Fruit fly (Drosophila melanogaster) whole organism, prepupa: ENCODE results near the gene Dyrk2.

Experiments used
- Blimp-1 ChIP-seq: fragments of 200-800 bp; sonication (Bioruptor generic); optimal IDR thresholded peaks from 3 replicates; lab custom pipeline; 2017; ENCODE audit warnings: missing biosample characterization, missing genetic modification characterization, mild to moderate bottlenecking, moderate library complexity, missing genetic modification reagents
- CG10669 ChIP-seq: fragments of 200-800 bp; sonication (Bioruptor generic); optimal IDR thresholded peaks from 3 replicates; lab custom pipeline; 2018; ENCODE audit warnings: missing biosample characterization, mild to moderate bottlenecking, missing genetic modification characterization, moderate library complexity
- CG11762 ChIP-seq: fragments of 200-800 bp; sonication (Bioruptor generic); optimal IDR thresholded peaks from 3 replicates; lab custom pipeline; 2016; ENCODE audit warnings: missing biosample characterization, missing genetic modification characterization; ENCODE audit not compliant: insufficient read depth
- CG15336 ChIP-seq: fragments of 200-800 bp; sonication (Bioruptor generic); IDR thresholded peaks from 2 replicates; pipeline ENCODE4 v1.3.6; 2022; ENCODE audit warnings: missing biosample characterization, missing genetic modification characterization
- CG1621 ChIP-seq: fragments of 200-800 bp; sonication (Bioruptor generic); optimal IDR thresholded peaks from 3 replicates; lab custom pipeline; 2018; ENCODE audit warnings: missing biosample characterization, mild to moderate bottlenecking, missing genetic modification characterization
- CG3032 ChIP-seq: fragments of 200-800 bp; optimal IDR thresholded peaks from 2 replicates; lab custom pipeline; 2019; ENCODE audit warnings: missing biosample characterization, mild to moderate bottlenecking, missing genetic modification characterization, moderate library complexity
- CG31627 ChIP-seq: fragments of 200-800 bp; sonication (Bioruptor generic); optimal IDR thresholded peaks from 3 replicates; lab custom pipeline; 2016; ENCODE audit warnings: missing biosample characterization, missing genetic modification characterization
- CG32006 ChIP-seq: fragments of 200-800 bp; sonication (Bioruptor generic); optimal IDR thresholded peaks from 3 replicates; lab custom pipeline; 2017; ENCODE audit warnings: missing biosample characterization, mild to moderate bottlenecking, missing genetic modification characterization
- CG3919 ChIP-seq: fragments of 200-800 bp; sonication (Bioruptor generic); optimal IDR thresholded peaks from 3 replicates; lab custom pipeline; 2016; ENCODE audit warnings: missing biosample characterization, missing genetic modification characterization
- CG6163 ChIP-seq: fragments of 200-800 bp; sonication (Bioruptor generic); IDR thresholded peaks from 3 replicates; pipeline ENCODE4 v1.3.6; 2022; ENCODE audit warnings: missing biosample characterization, missing genetic modification characterization
- CG6276 ChIP-seq: fragments of 200-800 bp; sonication (Bioruptor generic); optimal IDR thresholded peaks from 2 replicates; lab custom pipeline; 2017; ENCODE audit warnings: missing biosample characterization, mild to moderate bottlenecking, missing genetic modification characterization
- CG6808 ChIP-seq: fragments of 200-800 bp; sonication (Bioruptor generic); optimal IDR thresholded peaks from 3 replicates; lab custom pipeline; 2017; ENCODE audit warnings: missing biosample characterization, missing genetic modification characterization, mild to moderate bottlenecking, moderate library complexity, missing genetic modification reagents
- CG6854 ChIP-seq: fragments of 200-800 bp; sonication (Bioruptor generic); optimal IDR thresholded peaks from 2 replicates; lab custom pipeline; 2017; ENCODE audit warnings: missing biosample characterization, mild to moderate bottlenecking, missing genetic modification characterization
- CG8632 ChIP-seq: fragments of 200-800 bp; sonication (Bioruptor generic); optimal IDR thresholded peaks from 3 replicates; lab custom pipeline; 2016; ENCODE audit warnings: missing biosample characterization, missing genetic modification characterization
- CG9139 ChIP-seq: fragments of 200-800 bp; sonication (Bioruptor generic); optimal IDR thresholded peaks from 3 replicates; lab custom pipeline; 2017; ENCODE audit warnings: missing biosample characterization, mild to moderate bottlenecking, missing genetic modification characterization
- Eip75B ChIP-seq: fragments of 200-800 bp; sonication (Bioruptor generic); optimal IDR thresholded peaks from 3 replicates; lab custom pipeline; 2016; ENCODE audit warnings: missing biosample characterization, missing genetic modification characterization
- Eip78C ChIP-seq: fragments of 200-800 bp; sonication (Bioruptor generic); peaks from one replicate; lab custom pipeline; 2016; ENCODE audit warnings: missing biosample characterization, missing genetic modification characterization
- Eip93F ChIP-seq: fragments of 200-800 bp; sonication (Bioruptor generic); optimal IDR thresholded peaks from 2 replicates; lab custom pipeline; 2016; ENCODE audit warnings: missing biosample characterization, mild to moderate bottlenecking, missing genetic modification characterization
- Hr38 ChIP-seq: sonication (Bioruptor generic); optimal IDR thresholded peaks from 2 replicates; lab custom pipeline; 2016; ENCODE audit warnings: missing biosample characterization, missing genetic modification characterization
- Hr4 ChIP-seq: fragments of 200-800 bp; sonication (Bioruptor generic); optimal IDR thresholded peaks from 3 replicates; lab custom pipeline; 2016; ENCODE audit warnings: missing biosample characterization, missing genetic modification characterization
- Lpt ChIP-seq: fragments of 200-800 bp; sonication (Bioruptor generic); optimal IDR thresholded peaks from 3 replicates; lab custom pipeline; 2016; ENCODE audit warnings: missing biosample characterization, missing genetic modification characterization
- Met ChIP-seq: fragments of 200-800 bp; sonication (Bioruptor generic); optimal IDR thresholded peaks from 3 replicates; lab custom pipeline; 2016; ENCODE audit warnings: missing biosample characterization, missing genetic modification characterization
- OdsH ChIP-seq: fragments of 200-800 bp; sonication (Bioruptor generic); optimal IDR thresholded peaks from 3 replicates; lab custom pipeline; 2016; ENCODE audit warnings: missing biosample characterization, missing genetic modification characterization
- Smox ChIP-seq: fragments of 200-800 bp; sonication (Bioruptor generic); optimal IDR thresholded peaks from 3 replicates; lab custom pipeline; 2016; ENCODE audit warnings: missing biosample characterization, missing genetic modification characterization
- Sox14 ChIP-seq: fragments of 200-800 bp; sonication (Bioruptor generic); optimal IDR thresholded peaks from 3 replicates; lab custom pipeline; 2016; ENCODE audit warnings: missing biosample characterization, missing genetic modification characterization
- Sox15 ChIP-seq: fragments of 200-800 bp; sonication (Bioruptor generic); optimal IDR thresholded peaks from 3 replicates; lab custom pipeline; 2016; ENCODE audit warnings: missing biosample characterization, missing genetic modification characterization
- dac ChIP-seq: fragments of 200-800 bp; sonication (Bioruptor generic); optimal IDR thresholded peaks from 2 replicates; lab custom pipeline; 2017; ENCODE audit warnings: missing biosample characterization, mild to moderate bottlenecking, missing genetic modification characterization
- eg ChIP-seq: fragments of 200-800 bp; sonication (Bioruptor generic); IDR thresholded peaks from 3 replicates; pipeline ENCODE4 v1.3.6; 2022; ENCODE audit warnings: missing biosample characterization, missing genetic modification characterization
- esn ChIP-seq: fragments of 200-800 bp; sonication (Bioruptor generic); optimal IDR thresholded peaks from 2 replicates; lab custom pipeline; 2016; ENCODE audit warnings: missing biosample characterization, mild to moderate bottlenecking, missing genetic modification characterization, moderate library complexity
- fd85E ChIP-seq: fragments of 200-800 bp; sonication (Bioruptor generic); optimal IDR thresholded peaks from 3 replicates; lab custom pipeline; 2016; ENCODE audit warnings: missing biosample characterization, missing genetic modification characterization
- lz ChIP-seq: fragments of 200-800 bp; sonication (Bioruptor generic); optimal IDR thresholded peaks from 3 replicates; lab custom pipeline; 2016; ENCODE audit warnings: missing biosample characterization, missing genetic modification characterization
- pdm3 ChIP-seq: fragments of 200-800 bp; sonication (Bioruptor generic); optimal IDR thresholded peaks from 3 replicates; lab custom pipeline; 2016; ENCODE audit warnings: missing biosample characterization, missing genetic modification characterization
- ss ChIP-seq, 2 experiments: fragments of 200-800 bp; sonication (Bioruptor generic); optimal IDR thresholded peaks; 2 replicates in 1 of 2; 3 replicates in 1 of 2; lab custom pipeline; 2017 to 2018; ENCODE audit warnings: mild to moderate bottlenecking in 2 of 2, missing biosample characterization in 2 of 2, missing genetic modification characterization in 2 of 2, moderate library complexity in 1 of 2
- svp ChIP-seq: fragments of 200-800 bp; sonication (Bioruptor generic); peaks from one replicate; lab custom pipeline; 2016; ENCODE audit warnings: missing biosample characterization, missing genetic modification characterization
- topi ChIP-seq: fragments of 200-800 bp; sonication (Bioruptor generic); optimal IDR thresholded peaks from 3 replicates; lab custom pipeline; 2016; ENCODE audit warnings: missing biosample characterization, missing genetic modification characterization
- vri ChIP-seq: fragments of 200-800 bp; sonication (Bioruptor generic); optimal IDR thresholded peaks from 3 replicates; lab custom pipeline; 2016; ENCODE audit warnings: missing biosample characterization, mild to moderate bottlenecking, missing genetic modification characterization

Gene Dyrk2

dm6 chr2L:14262896-14263295 is 29.0 kb upstream of the Dyrk2 start, which contains the start of gene wb:
TSS of gene wb (plus strand) at chr2L:14263027.
- TF ChIP-seq Met (GFP tag; lab: Kevin White, UChicago), result no peak
- TF ChIP-seq lz (GFP tag; lab: Kevin White, UChicago), result no peak
- TF ChIP-seq Smox (GFP tag; lab: Kevin White, UChicago), result no peak
- TF ChIP-seq Lpt, result no peak
- TF ChIP-seq vri (GFP tag; lab: Kevin White, UChicago), result no peak
- TF ChIP-seq CG6163, result peak; percentile 40; the same call in 2 of the 3 replicates
- TF ChIP-seq Eip93F (GFP tag; lab: Kevin White, UChicago), result no peak
- TF ChIP-seq Sox14 (GFP tag; lab: Kevin White, UChicago), result no peak
- no peak for TF ChIP-seq CG6808
- no peak for TF ChIP-seq svp (GFP tag; lab: Kevin White, UChicago)
- TF ChIP-seq CG9139 (GFP tag; lab: Kevin White, UChicago), result no peak
- no peak for TF ChIP-seq Hr38 (GFP tag; lab: Kevin White, UChicago)
- 0 out of 2 replicates have a peak, but pooled peaks have one; percentile 24 for TF ChIP-seq CG15336
- no peak for TF ChIP-seq CG6854 (GFP tag; lab: Kevin White, UChicago)
- no peak for TF ChIP-seq dac (GFP tag; lab: Kevin White, UChicago)
- TF ChIP-seq CG32006 (GFP tag; lab: Kevin White, UChicago), result no peak
- TF ChIP-seq fd85E, result no peak
- no peak for TF ChIP-seq esn (GFP tag; lab: Kevin White, UChicago)
- no peak for TF ChIP-seq CG1621 (tag; lab: Kevin White, UChicago)
- TF ChIP-seq CG11762 (GFP tag; lab: Kevin White, UChicago), result no peak
- peak; percentile 60; the same call in 2 of the 3 replicates for TF ChIP-seq eg (GFP tag; lab: Robert Waterston, UW)
- TF ChIP-seq Sox15 (GFP tag; lab: Kevin White, UChicago), result no peak
- TF ChIP-seq CG8632, result no peak
- peak; percentile 16 to 35 for TF ChIP-seq ss (GFP tag; optimal IDR thresholded peaks at IDR 0.05; lab: Kevin White, UChicago)
- TF ChIP-seq CG3032, result no peak
- no peak for TF ChIP-seq CG31627 (GFP tag; lab: Kevin White, UChicago)
- TF ChIP-seq CG3919 (GFP tag; lab: Kevin White, UChicago), result peak; percentile 6
- no peak for TF ChIP-seq CG10669 (GFP tag; lab: Kevin White, UChicago)
- no peak for TF ChIP-seq CG6276
- TF ChIP-seq OdsH (GFP tag; lab: Kevin White, UChicago), result no peak
- no peak for TF ChIP-seq Eip75B (GFP tag; lab: Kevin White, UChicago)
- no peak for TF ChIP-seq Blimp-1 (GFP tag; lab: Kevin White, UChicago)

- TF ChIP-seq Smox (GFP tag; lab: Kevin White, UChicago) (no peak), CG3032 (no peak), Eip78C (GFP tag; lab: Kevin White, UChicago) (peak; percentile 10), pdm3 (no peak), Met (GFP tag; lab: Kevin White, UChicago) (no peak), Hr4 (GFP tag; lab: Kevin White, UChicago) (no peak), CG31627 (GFP tag; lab: Kevin White, UChicago) (no peak)
Observed at dm6 chr2L:14261719-14262487, 28.0 kb upstream of the Dyrk2 start.

dm6 chr2L:14260920-14261319 is 27.0 kb upstream of the Dyrk2 start:
- no peak for TF ChIP-seq Smox (GFP tag; lab: Kevin White, UChicago)
- TF ChIP-seq topi, result no peak
- TF ChIP-seq ss (GFP tag; optimal IDR thresholded peaks at IDR 0.05; lab: Kevin White, UChicago), result peak in 1 of 2 experiments; percentile 4
